Fruit fly (Drosophila melanogaster) whole organism: ENCODE data around the gene Pak.

ENCODE experiments used
- CG8478 ChIP-seq: fragments of >200 bp; optimal IDR thresholded peaks from 2 replicates; lab custom pipeline; 2018; ENCODE audit warnings: inconsistent platforms
- Dll ChIP-seq: fragments of >200 bp; optimal IDR thresholded peaks from 2 replicates; lab custom pipeline; 2017
- EcR ChIP-seq, 2 experiments: fragments of >200 bp; optimal IDR thresholded peaks; 2 replicates each; lab custom pipeline; 2017; ENCODE audit warnings: missing biosample characterization in 2 of 2, missing genetic modification characterization in 2 of 2, missing genetic modification reagents in 2 of 2
- pan ChIP-seq: fragments of >200 bp; optimal IDR thresholded peaks from 2 replicates; lab custom pipeline; 2017
- psq ChIP-seq: fragments of >200 bp; optimal IDR thresholded peaks from 2 replicates; lab custom pipeline; 2017
- usp ChIP-seq: fragments of >200 bp; optimal IDR thresholded peaks from 2 replicates; lab custom pipeline; 2017; ENCODE audit warnings: missing biosample characterization, missing genetic modification characterization, mixed read lengths

Pak gene

dm6 chr3R:6350755-6351154 is at the start of gene Pak:
Pak (plus strand) TSS chr3R:6350896.
- TF ChIP-seq usp (GFP tag; lab: Kevin White, UChicago), result no peak
- TF ChIP-seq EcR (GFP tag; optimal IDR thresholded peaks at IDR 0.05; lab: Kevin White, UChicago), result no peak
- TF ChIP-seq Dll (lab: Kevin White, UChicago), result no peak
- no peak for TF ChIP-seq CG8478 (lab: Kevin White, UChicago)
- TF ChIP-seq pan (lab: Kevin White, UChicago), result no peak
- TF ChIP-seq psq (lab: Kevin White, UChicago), result no peak

- TF ChIP-seq pan (lab: Kevin White, UChicago) (no peak), usp (GFP tag; lab: Kevin White, UChicago) (no peak), Dll (lab: Kevin White, UChicago) (no peak), EcR (GFP tag; optimal IDR thresholded peaks at IDR 0.05; lab: Kevin White, UChicago) (no peak), CG8478 (lab: Kevin White, UChicago) (no peak), psq (lab: Kevin White, UChicago) (no peak)
These were observed 49.3 kb upstream of the Pak start, which contains the start of gene Osi15 for dm6 chr3R:6301257-6301839. Osi15 (plus strand) TSS chr3R:6301804.

DNA sequence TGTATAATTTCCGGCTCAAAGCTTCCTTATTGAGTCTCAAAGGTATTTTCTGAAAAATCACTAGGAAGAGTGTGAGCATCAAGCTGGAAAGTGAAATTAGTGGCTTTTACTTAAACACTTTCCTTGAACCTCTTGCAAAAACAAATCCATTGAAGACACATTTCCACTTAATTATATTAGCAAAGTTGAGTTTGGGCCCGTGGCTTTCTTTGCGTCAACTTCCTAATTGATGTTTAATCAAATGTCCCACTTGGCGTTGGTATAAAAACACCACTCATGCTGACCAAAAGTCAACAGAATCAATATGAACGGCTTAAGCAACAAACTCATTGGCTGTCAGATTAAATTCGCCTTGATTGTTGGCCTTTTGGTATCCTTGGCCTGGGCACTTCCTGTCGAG is 47.0 kb upstream of the Pak start, which contains the start of gene CG46396:
CG46396 (plus strand) TSS at position 301 of the 400 bp plus-strand sequence.
- TF ChIP-seq CG8478 (lab: Kevin White, UChicago), result no peak
- TF ChIP-seq pan (lab: Kevin White, UChicago), result no peak
- no peak for TF ChIP-seq EcR (GFP tag; optimal IDR thresholded peaks at IDR 0.05; lab: Kevin White, UChicago)
- no peak for TF ChIP-seq psq (lab: Kevin White, UChicago)
- no peak for TF ChIP-seq usp (GFP tag; lab: Kevin White, UChicago)
- no peak for TF ChIP-seq Dll (lab: Kevin White, UChicago)

DNA sequence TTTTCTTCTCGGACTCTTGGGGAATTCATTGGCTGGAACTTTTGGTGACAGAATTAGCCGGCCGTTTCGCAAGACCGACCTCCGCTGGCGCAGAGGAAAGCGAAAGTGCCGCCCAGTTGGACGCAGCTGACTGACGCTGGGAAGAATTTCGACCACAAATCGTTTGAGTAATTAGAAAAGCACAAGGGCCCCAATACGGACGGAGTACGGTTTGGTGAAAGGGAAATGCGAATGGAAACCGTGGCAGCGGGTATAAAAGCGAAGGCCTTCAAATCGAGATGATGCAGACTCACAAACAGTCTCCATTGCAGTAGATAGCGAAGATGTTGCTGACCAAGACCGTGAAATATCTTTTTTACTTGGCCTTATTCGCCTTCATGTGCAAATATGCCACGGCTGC is 45.7 kb upstream of the Pak start, which contains the start of gene Osi16:
Osi16 (plus strand) TSS at position 301 of the 400 bp plus-strand sequence.
- TF ChIP-seq pan (lab: Kevin White, UChicago), result no peak
- TF ChIP-seq CG8478 (lab: Kevin White, UChicago), result no peak
- no peak for TF ChIP-seq EcR (GFP tag; optimal IDR thresholded peaks at IDR 0.05; lab: Kevin White, UChicago)
- TF ChIP-seq Dll (lab: Kevin White, UChicago), result no peak
- no peak for TF ChIP-seq usp (GFP tag; lab: Kevin White, UChicago)
- no peak for TF ChIP-seq psq (lab: Kevin White, UChicago)

- no peak for TF ChIP-seq EcR (GFP tag; optimal IDR thresholded peaks at IDR 0.05; lab: Kevin White, UChicago)
- no peak for TF ChIP-seq CG8478 (lab: Kevin White, UChicago)
- no peak for TF ChIP-seq Dll (lab: Kevin White, UChicago)
- no peak for TF ChIP-seq psq (lab: Kevin White, UChicago)
- TF ChIP-seq usp (GFP tag; lab: Kevin White, UChicago), result no peak
- no peak for TF ChIP-seq pan (lab: Kevin White, UChicago)
These were observed 44.1 kb upstream of the Pak start, which contains the start of gene CG46026 for dm6 chr3R:6306584-6306983. CG46026 (plus strand) TSS chr3R:6306884.

- TF ChIP-seq usp (GFP tag; lab: Kevin White, UChicago), result no peak
- no peak for TF ChIP-seq EcR (GFP tag; optimal IDR thresholded peaks at IDR 0.05; lab: Kevin White, UChicago)
- TF ChIP-seq CG8478 (lab: Kevin White, UChicago), result no peak
- TF ChIP-seq pan (lab: Kevin White, UChicago), result no peak
- TF ChIP-seq Dll (lab: Kevin White, UChicago), result no peak
- no peak for TF ChIP-seq psq (lab: Kevin White, UChicago)
These were observed 41.0 kb upstream of the Pak start, which contains the start of gene CG31560 for dm6 chr3R:6309676-6310075. CG31560 (plus strand) TSS chr3R:6309976.

DNA sequence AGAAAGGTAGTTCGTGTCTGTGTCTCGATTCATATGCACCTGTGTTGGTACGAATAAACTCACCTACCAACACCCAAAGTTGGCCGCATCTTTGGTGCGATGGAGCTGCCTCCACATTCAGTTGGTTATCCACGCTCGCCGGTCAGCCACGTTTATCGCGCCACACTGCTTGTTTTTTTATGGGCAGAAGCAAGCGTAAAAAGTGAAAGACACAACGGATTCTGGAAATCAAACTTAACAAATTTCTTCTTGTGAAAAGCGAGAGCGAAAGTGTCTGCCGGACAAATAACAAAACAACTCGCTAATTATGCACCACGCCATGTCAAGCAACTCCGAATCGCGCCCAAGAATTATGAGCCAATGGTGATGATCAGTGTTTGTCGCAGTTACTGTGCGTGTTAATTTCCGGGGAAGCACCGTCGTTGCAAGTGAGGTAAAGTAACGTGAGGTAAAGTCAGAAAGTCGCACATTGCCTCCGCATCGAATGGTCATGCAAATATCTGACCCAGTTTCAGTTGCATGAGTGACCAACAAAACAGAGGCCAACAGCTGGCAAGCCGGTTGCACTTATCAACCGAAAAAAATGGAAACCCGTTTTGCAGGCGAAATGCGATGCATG is 38.9 kb upstream of the Pak start, which contains the start of gene Osi17:
Osi17 (plus strand) TSS at position 132 of the 619 bp plus-strand sequence.
- TF ChIP-seq usp (GFP tag; lab: Kevin White, UChicago), result no peak
- no peak for TF ChIP-seq psq (lab: Kevin White, UChicago)
- no peak for TF ChIP-seq EcR (GFP tag; optimal IDR thresholded peaks at IDR 0.05; lab: Kevin White, UChicago)
- no peak for TF ChIP-seq CG8478 (lab: Kevin White, UChicago)
- TF ChIP-seq pan (lab: Kevin White, UChicago), result no peak

DNA sequence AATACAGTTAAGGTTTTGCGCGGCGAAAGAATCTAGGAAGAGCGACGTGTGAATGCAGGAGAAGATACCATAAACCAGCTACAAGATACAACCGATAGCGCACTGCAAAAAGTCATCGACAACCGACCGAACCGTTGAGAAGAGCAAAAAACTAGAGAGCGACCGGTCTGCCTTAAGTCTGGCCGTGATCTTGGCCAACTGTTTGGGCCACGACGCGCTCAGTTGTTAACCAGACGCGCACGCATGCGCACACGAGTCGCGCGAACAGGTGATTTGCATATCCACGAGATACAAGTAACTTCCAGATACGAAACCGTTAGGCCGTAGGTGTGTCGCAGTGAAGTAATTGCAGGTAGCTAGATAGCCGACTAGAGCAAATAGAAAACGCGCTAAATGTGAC is 35.6 kb upstream of the Pak start:
- TF ChIP-seq Dll (lab: Kevin White, UChicago), result no peak
- TF ChIP-seq CG8478 (lab: Kevin White, UChicago), result no peak
- TF ChIP-seq pan (lab: Kevin White, UChicago), result no peak
- no peak for TF ChIP-seq usp (GFP tag; lab: Kevin White, UChicago)

dm6 chr3R:6329774-6330298 is 20.9 kb upstream of the Pak start, which contains the start of gene Osi18:
Osi18 (plus strand) TSS chr3R:6330248.
- TF ChIP-seq pan (lab: Kevin White, UChicago) (no peak), psq (lab: Kevin White, UChicago) (no peak), usp (GFP tag; lab: Kevin White, UChicago) (no peak), CG8478 (lab: Kevin White, UChicago) (no peak), EcR (GFP tag; optimal IDR thresholded peaks at IDR 0.05; lab: Kevin White, UChicago) (no peak), Dll (lab: Kevin White, UChicago) (no peak)

DNA sequence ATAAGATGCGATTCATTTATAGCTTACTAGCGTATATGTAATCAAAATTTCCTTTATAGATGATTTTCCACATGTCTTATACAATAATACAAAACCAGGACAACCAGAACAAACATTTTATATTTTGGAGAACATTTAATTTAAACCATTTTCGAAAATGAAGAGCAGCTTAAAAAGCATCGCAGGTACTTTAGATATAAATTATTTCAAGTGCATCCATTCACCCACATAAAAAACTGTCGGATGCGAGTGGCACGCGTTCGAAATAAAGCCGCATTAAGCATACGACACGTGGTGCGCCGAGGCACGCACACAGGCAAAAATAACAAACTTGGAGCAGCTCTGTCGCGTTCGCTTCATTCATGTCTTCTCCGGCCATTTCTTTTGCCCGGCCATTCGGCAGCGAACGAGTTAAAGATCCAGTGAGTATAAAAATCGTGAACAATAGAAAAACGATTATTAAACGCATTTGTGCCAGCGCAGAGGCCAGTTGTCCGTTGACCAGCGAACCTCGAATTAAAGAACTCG is 15.7 kb upstream of the Pak start, which contains the start of gene Osi19:
Osi19 (plus strand) TSS at position 457 of the 528 bp plus-strand sequence.
- TF ChIP-seq psq (lab: Kevin White, UChicago) (no peak), Dll (lab: Kevin White, UChicago) (no peak), usp (GFP tag; lab: Kevin White, UChicago) (no peak), EcR (GFP tag; optimal IDR thresholded peaks at IDR 0.05; lab: Kevin White, UChicago) (no peak), CG8478 (lab: Kevin White, UChicago) (no peak), pan (lab: Kevin White, UChicago) (no peak)
